Fruit fly (Drosophila melanogaster) whole organism, adult: ENCODE data around the gene CG43658.

Source experiments
- CG12768 ChIP-seq: fragments of 200-800 bp; sonication (Bioruptor generic); optimal IDR thresholded peaks from 2 replicates; lab custom pipeline; 2017; ENCODE audit warnings: missing biosample characterization, missing genetic modification characterization, mild to moderate bottlenecking, moderate library complexity, missing genetic modification reagents
- CG5204 ChIP-seq: fragments of 200-800 bp; sonication (Bioruptor generic); optimal IDR thresholded peaks from 2 replicates; lab custom pipeline; 2016; ENCODE audit warnings: missing biosample characterization, missing genetic modification characterization
- CG7045 ChIP-seq: fragments of 200-800 bp; sonication (Bioruptor generic); optimal IDR thresholded peaks from 2 replicates; lab custom pipeline; 2017; ENCODE audit warnings: missing biosample characterization, mild to moderate bottlenecking, missing genetic modification characterization
- Clk ChIP-seq: fragments of 200-800 bp; sonication (Bioruptor generic); optimal IDR thresholded peaks from 2 replicates; lab custom pipeline; 2017; ENCODE audit warnings: missing biosample characterization, missing genetic modification characterization
- kay ChIP-seq: fragments of 200-800 bp; sonication (Bioruptor generic); peaks from one replicate; lab custom pipeline; 2016; ENCODE audit warnings: missing biosample characterization, missing genetic modification characterization, borderline replicate concordance
- ovo ChIP-seq: fragments of 200-800 bp; sonication (Bioruptor generic); optimal IDR thresholded peaks from 2 replicates; lab custom pipeline; 2016; ENCODE audit warnings: missing biosample characterization, missing genetic modification characterization
- pad ChIP-seq: fragments of 200-800 bp; sonication (Bioruptor generic); optimal IDR thresholded peaks from 3 replicates; lab custom pipeline; 2017; ENCODE audit warnings: missing biosample characterization, missing genetic modification characterization, mild to moderate bottlenecking, moderate library complexity, missing genetic modification reagents
- tj ChIP-seq: fragments of 200-800 bp; sonication (Bioruptor generic); optimal IDR thresholded peaks from 3 replicates; lab custom pipeline; 2017; ENCODE audit warnings: missing biosample characterization, mild to moderate bottlenecking, missing genetic modification characterization, moderate library complexity
- toe ChIP-seq: fragments of 200-800 bp; sonication (Bioruptor generic); optimal IDR thresholded peaks from 2 replicates; lab custom pipeline; 2016; ENCODE audit warnings: missing biosample characterization, missing genetic modification characterization

DNA sequence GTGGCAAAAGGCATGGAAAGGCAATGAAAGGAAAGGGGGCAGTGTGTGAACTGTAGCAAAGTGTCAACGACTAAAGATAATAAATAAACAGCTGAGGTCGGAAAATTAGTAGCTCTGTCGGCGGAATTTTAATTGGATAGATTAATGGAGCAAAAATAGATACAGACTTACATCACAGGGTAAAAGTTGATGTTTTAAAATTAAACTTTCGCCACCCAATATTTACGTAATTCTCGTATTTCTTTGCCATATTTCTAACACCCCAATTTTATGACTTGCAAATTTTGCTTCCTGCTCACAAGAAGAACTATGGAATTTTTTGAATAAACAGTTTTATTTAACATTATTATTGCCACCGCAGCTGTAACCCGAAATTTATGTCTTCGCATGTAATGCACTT lies 62.0 kb downstream of the CG43658 start:
- TF ChIP-seq kay (GFP tag; lab: Kevin White, UChicago), result no peak
- TF ChIP-seq Clk (GFP tag; lab: Kevin White, UChicago), result no peak
- TF ChIP-seq CG7045, result no peak
- TF ChIP-seq tj (GFP tag; lab: Kevin White, UChicago), result no peak
- TF ChIP-seq pad (GFP tag; lab: Kevin White, UChicago), result no peak
- TF ChIP-seq ovo (GFP tag; lab: Kevin White, UChicago), result no peak
- TF ChIP-seq toe, result no peak
- TF ChIP-seq CG5204 (GFP tag; lab: Kevin White, UChicago), result no peak
- no peak for TF ChIP-seq CG12768 (GFP tag; lab: Kevin White, UChicago)
